Worm (Caenorhabditis elegans) whole organism, L4 larva: Measurements from ENCODE around the gene K02G10.5.

Source experiments
- D1046.2 ChIP-seq: fragments of 200-800 bp; sonication (Bioruptor generic); IDR thresholded peaks from 2 replicates; pipeline ENCODE4 v1.3.6; 2022; ENCODE audit warnings: missing genetic modification characterization, missing compliant biosample characterization
- F37D6.2 ChIP-seq: sonication (generic microtip); optimal IDR thresholded peaks from 2 replicates; lab custom pipeline; 2016; ENCODE audit warnings: mild to moderate bottlenecking, missing genetic modification characterization, missing compliant biosample characterization
- F44E2.7 ChIP-seq: fragments of 200-800 bp; sonication (Bioruptor generic); IDR thresholded peaks from 2 replicates; pipeline ENCODE4 v2.1.2; 2022; ENCODE audit warnings: missing genetic modification characterization, missing compliant biosample characterization
- R02D3.7 ChIP-seq: fragments of 150-350 bp; sonication (generic microtip); optimal IDR thresholded peaks from 3 replicates; lab custom pipeline; 2014; ENCODE audit warnings: missing biosample characterization, missing genetic modification characterization
- T20F7.1 ChIP-seq: fragments of 200-800 bp; sonication (Bioruptor generic); optimal IDR thresholded peaks from 2 replicates; lab custom pipeline; 2018; ENCODE audit warnings: mild to moderate bottlenecking, missing genetic modification characterization, missing compliant biosample characterization
- T26A8.4 ChIP-seq: fragments of 200-800 bp; sonication (Bioruptor generic); IDR thresholded peaks from 2 replicates; pipeline ENCODE4 v1.3.6; 2022; ENCODE audit warnings: missing genetic modification characterization, missing compliant biosample characterization
- Y5F2A.4 ChIP-seq: fragments of 200-800 bp; sonication (Bioruptor generic); optimal IDR thresholded peaks from 2 replicates; lab custom pipeline; 2018; ENCODE audit warnings: mild to moderate bottlenecking, missing genetic modification characterization, missing compliant biosample characterization
- Y75B8A.6 ChIP-seq: fragments of 200-800 bp; sonication (Bioruptor generic); IDR thresholded peaks from 2 replicates; pipeline ENCODE4 v1.3.6; 2022; ENCODE audit warnings: missing genetic modification reagents, missing genetic modification characterization, missing compliant biosample characterization
- ZK337.2 ChIP-seq: fragments of 200-800 bp; sonication (Bioruptor generic); IDR thresholded peaks from 2 replicates; pipeline ENCODE4 v1.3.6; 2022; ENCODE audit warnings: missing genetic modification reagents, missing genetic modification characterization, missing compliant biosample characterization
- attf-4 ChIP-seq: sonication (generic microtip); optimal IDR thresholded peaks from 3 replicates; lab custom pipeline; 2017; ENCODE audit warnings: missing biosample characterization, missing genetic modification characterization
- ceh-82 ChIP-seq: sonication (generic microtip); optimal IDR thresholded peaks from 2 replicates; lab custom pipeline; 2017; ENCODE audit warnings: missing biosample characterization, missing genetic modification characterization
- ces-1 ChIP-seq: fragments of 150-350 bp; sonication (generic microtip); optimal IDR thresholded peaks from 4 replicates; lab custom pipeline; 2014; ENCODE audit warnings: missing biosample characterization, missing genetic modification reagents, missing genetic modification characterization
- cey-2 ChIP-seq: sonication (generic microtip); optimal IDR thresholded peaks from 3 replicates; lab custom pipeline; 2017; ENCODE audit warnings: missing genetic modification characterization, mild to moderate bottlenecking, missing compliant biosample characterization, antibody characterized with exemption, borderline replicate concordance; ENCODE audit not compliant: insufficient read depth
- ctbp-1 ChIP-seq: fragments of 200-800 bp; sonication (Bioruptor generic); IDR thresholded peaks from 2 replicates; pipeline ENCODE4 v1.3.6; 2022; ENCODE audit warnings: missing genetic modification reagents, missing genetic modification characterization, missing compliant biosample characterization
- daf-12 ChIP-seq: fragments of 150-350 bp; optimal IDR thresholded peaks from 2 replicates; lab custom pipeline; 2014; ENCODE audit warnings: missing biosample characterization, missing genetic modification reagents, missing genetic modification characterization
- dmd-6 ChIP-seq: fragments of 200-800 bp; sonication (Bioruptor generic); IDR thresholded peaks from 2 replicates; pipeline ENCODE4 v1.3.6; 2022; ENCODE audit warnings: missing genetic modification reagents, missing genetic modification characterization, missing compliant biosample characterization
- dmd-9 ChIP-seq: fragments of 200-800 bp; sonication (Bioruptor generic); IDR thresholded peaks from 2 replicates; pipeline ENCODE4 v1.3.6; 2022; ENCODE audit warnings: missing genetic modification reagents, missing genetic modification characterization, missing compliant biosample characterization
- dpl-1 ChIP-seq: fragments of 150-350 bp; optimal IDR thresholded peaks from 2 replicates; lab custom pipeline; 2014; ENCODE audit warnings: missing biosample characterization, missing genetic modification reagents, missing genetic modification characterization
- duxl-1 ChIP-seq: sonication (generic microtip); optimal IDR thresholded peaks from 2 replicates; lab custom pipeline; 2016; ENCODE audit warnings: mild to moderate bottlenecking, missing genetic modification characterization, moderate library complexity, missing compliant biosample characterization; ENCODE audit not compliant: poor library complexity
- dve-1 ChIP-seq: sonication (generic microtip); optimal IDR thresholded peaks from 2 replicates; lab custom pipeline; 2017; ENCODE audit warnings: antibody characterized with exemption, mild to moderate bottlenecking, missing genetic modification characterization, missing compliant biosample characterization; ENCODE audit not compliant: insufficient read depth
- fkh-10 ChIP-seq: fragments of 150-350 bp; optimal IDR thresholded peaks from 2 replicates; lab custom pipeline; 2014; ENCODE audit warnings: missing biosample characterization, missing genetic modification reagents, missing genetic modification characterization
- fos-1 ChIP-seq: fragments of 150-350 bp; optimal IDR thresholded peaks from 2 replicates; lab custom pipeline; 2014; ENCODE audit warnings: missing biosample characterization, missing genetic modification characterization
- gei-8 ChIP-seq: fragments of 200-800 bp; sonication (Bioruptor generic); optimal IDR thresholded peaks from 2 replicates; lab custom pipeline; 2018; ENCODE audit warnings: mild to moderate bottlenecking, missing genetic modification characterization, missing compliant biosample characterization
- hlh-11 ChIP-seq: fragments of 200-800 bp; sonication (Bioruptor generic); optimal IDR thresholded peaks from 2 replicates; lab custom pipeline; 2018; ENCODE audit warnings: mild to moderate bottlenecking, missing genetic modification characterization, missing compliant biosample characterization
- lim-7 ChIP-seq: fragments of 200-800 bp; sonication (Bioruptor generic); IDR thresholded peaks from 2 replicates; pipeline ENCODE4 v1.3.6; 2022; ENCODE audit warnings: missing genetic modification characterization, missing compliant biosample characterization
- lsy-2 ChIP-seq, 2 experiments: fragments of 150-350 bp in 1 of 2; sonication (generic microtip) in 1 of 2; optimal IDR thresholded peaks; 2 replicates each; lab custom pipeline; 2014 to 2017; ENCODE audit warnings: missing biosample characterization in 2 of 2, missing genetic modification characterization in 2 of 2
- madf-9 ChIP-seq: fragments of 200-800 bp; sonication (Bioruptor generic); conservative IDR thresholded peaks from 2 replicates; pipeline ENCODE4 v1.3.6; 2022; ENCODE audit warnings: missing genetic modification reagents, missing genetic modification characterization, missing compliant biosample characterization
- mdl-1 ChIP-seq, 2 experiments: fragments of 150-350 bp in 1 of 2; sonication (generic microtip) in 1 of 2; optimal IDR thresholded peaks; 2 replicates each; lab custom pipeline; 2014 to 2017; ENCODE audit warnings: missing biosample characterization in 2 of 2, missing genetic modification characterization in 2 of 2
- mdt-29 ChIP-seq: fragments of 200-800 bp; sonication (Bioruptor generic); IDR thresholded peaks from 2 replicates; pipeline ENCODE4 v1.3.6; 2022; ENCODE audit warnings: missing genetic modification reagents, missing genetic modification characterization, missing compliant biosample characterization
- nhr-10 ChIP-seq: fragments of 150-350 bp; optimal IDR thresholded peaks from 2 replicates; lab custom pipeline; 2014; ENCODE audit warnings: missing biosample characterization, missing genetic modification characterization
- nhr-102 ChIP-seq: sonication (generic microtip); optimal IDR thresholded peaks from 2 replicates; lab custom pipeline; 2016; ENCODE audit warnings: mild to moderate bottlenecking, missing genetic modification characterization, moderate library complexity, missing compliant biosample characterization
- nhr-237 ChIP-seq: sonication (generic microtip); optimal IDR thresholded peaks from 2 replicates; lab custom pipeline; 2017; ENCODE audit warnings: missing biosample characterization, missing genetic modification characterization
- nhr-25 ChIP-seq: sonication (generic microtip); optimal IDR thresholded peaks from 2 replicates; lab custom pipeline; 2017; ENCODE audit warnings: missing genetic modification characterization, mild to moderate bottlenecking, missing compliant biosample characterization, antibody characterized with exemption, moderate library complexity, borderline replicate concordance; ENCODE audit not compliant: insufficient read depth
- nhr-28 ChIP-seq: fragments of 150-350 bp; optimal IDR thresholded peaks from 2 replicates; lab custom pipeline; 2014; ENCODE audit warnings: missing biosample characterization, missing genetic modification characterization
- nhr-41 ChIP-seq: fragments of 200-800 bp; sonication (Bioruptor generic); IDR thresholded peaks from 2 replicates; pipeline ENCODE4 v1.3.6; 2022; ENCODE audit warnings: missing genetic modification reagents, missing genetic modification characterization, missing compliant biosample characterization
- nhr-76 ChIP-seq: fragments of 150-350 bp; optimal IDR thresholded peaks from 2 replicates; lab custom pipeline; 2014; ENCODE audit warnings: missing biosample characterization, missing genetic modification characterization
- nhr-77 ChIP-seq: fragments of 150-350 bp; optimal IDR thresholded peaks from 2 replicates; lab custom pipeline; 2014; ENCODE audit warnings: missing biosample characterization, missing genetic modification characterization
- pha-4 ChIP-seq, 2 experiments: fragments of 150-350 bp in 1 of 2; fragments of 200-800 bp in 1 of 2; sonication (Bioruptor generic) in 1 of 2; IDR thresholded peaks in 1 of 2; optimal IDR thresholded peaks in 1 of 2; 2 replicates each; pipeline versions ENCODE4 v1.3.6 to Lab custom; 2014 to 2022; ENCODE audit warnings: missing genetic modification characterization in 2 of 2, missing genetic modification reagents in 2 of 2, missing biosample characterization in 1 of 2, missing compliant biosample characterization in 1 of 2
- pqm-1 ChIP-seq: sonication (generic microtip); optimal IDR thresholded peaks from 2 replicates; lab custom pipeline; 2017; ENCODE audit warnings: missing biosample characterization, missing genetic modification characterization
- rbr-2 ChIP-seq: sonication (generic microtip); optimal IDR thresholded peaks from 2 replicates; lab custom pipeline; 2016; ENCODE audit warnings: missing genotype, missing genetic modification characterization, missing compliant biosample characterization
- saeg-2 ChIP-seq: fragments of 200-800 bp; sonication (Bioruptor generic); IDR thresholded peaks from 2 replicates; pipeline ENCODE4 v1.3.6; 2022; ENCODE audit warnings: missing genetic modification reagents, missing genetic modification characterization, missing compliant biosample characterization
- set-16 ChIP-seq: fragments of 200-800 bp; sonication (Bioruptor generic); IDR thresholded peaks from 2 replicates; pipeline ENCODE4 v1.3.6; 2022; ENCODE audit warnings: missing genetic modification reagents, missing genetic modification characterization, missing compliant biosample characterization
- skn-1 ChIP-seq: fragments of 150-350 bp; optimal IDR thresholded peaks from 2 replicates; lab custom pipeline; 2014; ENCODE audit warnings: missing biosample characterization, missing genetic modification characterization
- snpc-1.2 ChIP-seq: fragments of 200-800 bp; sonication (Bioruptor generic); IDR thresholded peaks from 2 replicates; pipeline ENCODE4 v1.3.6; 2022; ENCODE audit warnings: missing genetic modification reagents, missing genetic modification characterization, missing compliant biosample characterization
- spr-3 ChIP-seq: fragments of 200-800 bp; sonication (Bioruptor generic); optimal IDR thresholded peaks from 2 replicates; lab custom pipeline; 2018; ENCODE audit warnings: mild to moderate bottlenecking, missing genetic modification characterization, missing compliant biosample characterization
- tra-1 ChIP-seq: fragments of 200-800 bp; sonication (Bioruptor generic); IDR thresholded peaks from 2 replicates; pipeline ENCODE4 v1.3.6; 2022; ENCODE audit warnings: missing genetic modification reagents, missing genetic modification characterization, missing compliant biosample characterization
- unc-39 ChIP-seq: sonication (generic microtip); optimal IDR thresholded peaks from 2 replicates; lab custom pipeline; 2017; ENCODE audit warnings: missing biosample characterization, missing genetic modification characterization
- zfp-2 ChIP-seq: sonication (generic microtip); optimal IDR thresholded peaks from 2 replicates; lab custom pipeline; 2016; ENCODE audit warnings: mild to moderate bottlenecking, missing genetic modification characterization, missing compliant biosample characterization
- zip-11 ChIP-seq: fragments of 200-800 bp; sonication (Bioruptor generic); IDR thresholded peaks from 2 replicates; pipeline ENCODE4 v1.3.6; 2022; ENCODE audit warnings: missing genetic modification characterization, missing compliant biosample characterization

Gene K02G10.5

DNA sequence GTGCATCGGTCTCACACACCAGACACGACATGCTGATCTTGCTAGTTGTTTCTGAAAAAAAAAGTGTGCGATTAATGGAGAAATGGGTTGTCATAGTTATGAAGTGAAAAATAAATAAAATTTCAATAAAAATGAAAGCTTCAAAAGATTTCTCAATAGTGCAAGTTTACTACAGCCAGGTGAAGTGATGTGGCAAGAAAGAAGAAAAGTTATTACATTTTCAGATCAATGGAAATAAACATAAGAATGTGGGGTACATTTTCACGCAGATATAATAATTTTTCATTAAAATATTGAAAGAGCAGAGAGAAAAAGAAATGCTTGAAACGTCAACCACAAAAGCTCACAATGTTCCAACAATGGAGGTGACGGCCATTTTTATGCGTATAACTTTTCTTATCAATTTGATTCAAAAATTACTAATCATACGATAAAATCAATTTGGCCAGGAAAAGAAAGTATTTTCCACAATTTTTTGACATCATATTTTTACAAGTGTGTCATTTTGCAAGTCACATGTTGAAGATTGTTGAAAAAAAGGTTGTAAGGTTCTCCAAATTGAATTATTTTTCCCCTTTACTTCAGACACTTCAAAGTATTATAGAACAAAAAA, 30.6 kb downstream of the K02G10.5 start, which contains the start of gene nhr-45:
TSS of gene nhr-45 (minus strand) at position 51 of the 613 bp plus-strand sequence.
- TF ChIP-seq dmd-9 (GFP tag; lab: Robert Waterston, UW) (no peak), Y5F2A.4 (GFP tag; lab: Kevin White, UChicago) (no peak), T26A8.4 (GFP tag; lab: Robert Waterston, UW) (no peak), mdt-29 (GFP tag; lab: Robert Waterston, UW) (no peak), nhr-10 (no peak), saeg-2 (GFP tag; lab: Robert Waterston, UW) (no peak), nhr-41 (no peak), fkh-10 (GFP tag; lab: Kevin White, UChicago) (no peak), attf-4 (tag; lab: Kevin White, UChicago) (no peak), pha-4 (GFP tag; IDR thresholded peaks at IDR 0.05; lab: Robert Waterston, UW) (no peak), pha-4 (tag; optimal IDR thresholded peaks at IDR 0.05; lab: Kevin White, UChicago) (no peak), daf-12 (tag; lab: Kevin White, UChicago) (no peak), mdl-1 (tag; optimal IDR thresholded peaks at IDR 0.05; lab: Kevin White, UChicago) (no peak), pqm-1 (tag; lab: Kevin White, UChicago) (peak; percentile 26), duxl-1 (no peak), snpc-1.2 (no peak), zip-11 (GFP tag; lab: Robert Waterston, UW) (no peak), ceh-82 (tag; lab: Kevin White, UChicago) (no peak), nhr-25 (no peak), R02D3.7 (tag; lab: Kevin White, UChicago) (no peak), lim-7 (GFP tag; lab: Robert Waterston, UW) (no peak), unc-39 (tag; lab: Kevin White, UChicago) (no peak), dmd-6 (GFP tag; lab: Robert Waterston, UW) (peak; percentile 42; the same call in 1 of the 2 replicates), nhr-237 (no peak), ces-1 (GFP tag; lab: Kevin White, UChicago) (no peak), rbr-2 (tag; lab: Kevin White, UChicago) (no peak), dpl-1 (GFP tag; lab: Kevin White, UChicago) (no peak), T20F7.1 (GFP tag; lab: Kevin White, UChicago) (peak; percentile 34), cey-2 (tag; lab: Kevin White, UChicago) (no peak), Y75B8A.6 (GFP tag; lab: Robert Waterston, UW) (no peak), gei-8 (GFP tag; lab: Kevin White, UChicago) (no peak), lsy-2 (tag; optimal IDR thresholded peaks at IDR 0.05; lab: Kevin White, UChicago) (peak in 1 of 2 experiments; percentile 13), skn-1 (tag; lab: Kevin White, UChicago) (no peak), nhr-28 (tag; lab: Kevin White, UChicago) (peak; percentile 25), nhr-77 (tag; lab: Kevin White, UChicago) (peak; percentile 24), zfp-2 (tag; lab: Kevin White, UChicago) (no peak), nhr-76 (tag; lab: Kevin White, UChicago) (no peak), F37D6.2 (tag; lab: Kevin White, UChicago) (no peak), ZK337.2 (GFP tag; lab: Robert Waterston, UW) (no peak)

DNA sequence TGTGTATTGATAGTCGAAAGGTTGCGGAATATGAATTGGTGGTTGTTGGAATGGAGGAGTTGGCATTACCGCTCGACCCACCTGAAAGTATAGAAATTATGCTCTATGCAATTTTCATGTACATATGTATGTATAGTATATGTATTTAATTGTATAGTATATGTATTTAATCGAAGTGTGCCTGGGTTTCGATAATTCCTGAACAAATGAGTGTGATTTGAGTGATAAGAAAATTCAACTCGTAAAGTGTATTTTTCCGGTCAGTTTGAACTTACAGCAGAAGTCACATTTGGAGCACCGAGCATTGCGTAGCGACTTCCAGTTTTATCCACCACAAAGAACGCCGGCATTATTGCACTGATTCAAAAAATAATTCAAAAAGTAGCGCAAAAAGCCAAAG, 32.3 kb downstream of the K02G10.5 start:
- TF ChIP-seq spr-3 (GFP tag; lab: Kevin White, UChicago) (no peak), fos-1 (tag; lab: Kevin White, UChicago) (no peak), D1046.2 (GFP tag; lab: Robert Waterston, UW) (no peak), madf-9 (GFP tag; lab: Robert Waterston, UW) (no peak), F44E2.7 (GFP tag; lab: Robert Waterston, UW) (no peak), pqm-1 (tag; lab: Kevin White, UChicago) (peak; percentile 4), set-16 (GFP tag; lab: Robert Waterston, UW) (no peak), hlh-11 (tag; lab: Kevin White, UChicago) (peak; percentile 24), nhr-102 (tag; lab: Kevin White, UChicago) (peak; percentile 24), F37D6.2 (tag; lab: Kevin White, UChicago) (no peak), dmd-6 (GFP tag; lab: Robert Waterston, UW) (peak; percentile 37; the same call in 1 of the 2 replicates), dve-1 (tag; lab: Kevin White, UChicago) (peak; percentile 6), ctbp-1 (no peak), saeg-2 (GFP tag; lab: Robert Waterston, UW) (no peak), unc-39 (tag; lab: Kevin White, UChicago) (no peak), tra-1 (GFP tag; lab: Robert Waterston, UW) (no peak), pha-4 (GFP tag; IDR thresholded peaks at IDR 0.05; lab: Robert Waterston, UW) (no peak), pha-4 (tag; optimal IDR thresholded peaks at IDR 0.05; lab: Kevin White, UChicago) (no peak), nhr-28 (tag; lab: Kevin White, UChicago) (peak; percentile 96)
